Fruit fly (Drosophila melanogaster) whole organism, embryonic: ENCODE data around the gene Ugt35E2.

Experiments
- CG11504 ChIP-seq: fragments of 200-800 bp; sonication (Bioruptor generic); optimal IDR thresholded peaks from 3 replicates; lab custom pipeline; 2019; ENCODE audit warnings: missing biosample characterization, mild to moderate bottlenecking, missing genetic modification characterization, moderate library complexity
- CG12299 ChIP-seq: fragments of 200-800 bp; sonication (Bioruptor generic); optimal IDR thresholded peaks from 2 replicates; lab custom pipeline; 2018; ENCODE audit warnings: missing biosample characterization, mild to moderate bottlenecking, missing genetic modification characterization
- CG12769 ChIP-seq: fragments of 200-800 bp; sonication (Bioruptor generic); optimal IDR thresholded peaks from 2 replicates; lab custom pipeline; 2019; ENCODE audit warnings: missing biosample characterization, mild to moderate bottlenecking, missing genetic modification characterization, moderate library complexity
- CG12942 ChIP-seq: fragments of 200-800 bp; sonication (Bioruptor generic); optimal IDR thresholded peaks from 3 replicates; lab custom pipeline; 2016; ENCODE audit warnings: missing biosample characterization, missing genetic modification characterization
- CG14050 ChIP-seq: fragments of 200-800 bp; sonication (Bioruptor generic); IDR thresholded peaks from 3 replicates; pipeline ENCODE4 v1.3.6; 2022; ENCODE audit warnings: missing biosample characterization, missing genetic modification characterization
- CG15514 ChIP-seq: fragments of 200-800 bp; sonication (Bioruptor generic); optimal IDR thresholded peaks from 3 replicates; lab custom pipeline; 2017; ENCODE audit warnings: missing biosample characterization, missing genetic modification characterization, mild to moderate bottlenecking, moderate library complexity, missing genetic modification reagents
- CG1647 ChIP-seq: fragments of 200-800 bp; sonication (Bioruptor generic); optimal IDR thresholded peaks from 3 replicates; lab custom pipeline; 2016; ENCODE audit warnings: missing biosample characterization, missing genetic modification characterization
- CG16779 ChIP-seq: fragments of 200-800 bp; sonication (Bioruptor generic); IDR thresholded peaks from 2 replicates; pipeline ENCODE4 v1.3.6; 2022; ENCODE audit warnings: missing biosample characterization, missing genetic modification characterization
- CG17568 ChIP-seq: fragments of 200-800 bp; sonication (Bioruptor generic); optimal IDR thresholded peaks from 2 replicates; lab custom pipeline; 2018; ENCODE audit warnings: missing biosample characterization, mild to moderate bottlenecking, missing genetic modification characterization, moderate library complexity
- CG17912 ChIP-seq: fragments of 200-800 bp; sonication (Bioruptor generic); optimal IDR thresholded peaks from 2 replicates; lab custom pipeline; 2018; ENCODE audit warnings: missing biosample characterization, mild to moderate bottlenecking, missing genetic modification characterization
- CG18764 ChIP-seq: fragments of 200-800 bp; sonication (Bioruptor generic); optimal IDR thresholded peaks from 3 replicates; lab custom pipeline; 2016; ENCODE audit warnings: missing biosample characterization, missing genetic modification characterization
- CG2889 ChIP-seq: fragments of 200-800 bp; sonication (Bioruptor generic); IDR thresholded peaks from 3 replicates; pipeline ENCODE4 v1.3.6; 2022; ENCODE audit warnings: missing biosample characterization, missing genetic modification characterization
- CG31441 ChIP-seq: fragments of 200-800 bp; sonication (Bioruptor generic); IDR thresholded peaks from 2 replicates; pipeline ENCODE4 v1.3.6; 2022; ENCODE audit warnings: missing biosample characterization, missing genetic modification characterization
- CG3726 ChIP-seq: fragments of 200-800 bp; sonication (Bioruptor generic); IDR thresholded peaks from 3 replicates; pipeline ENCODE4, ENCODE4 v1.3.6; 2022; ENCODE audit warnings: missing biosample characterization, missing genetic modification characterization
- CG3838 ChIP-seq: fragments of 200-800 bp; sonication (Bioruptor generic); optimal IDR thresholded peaks from 3 replicates; lab custom pipeline; 2016; ENCODE audit warnings: missing biosample characterization, missing genetic modification characterization
- CG3995 ChIP-seq: fragments of 200-800 bp; sonication (Bioruptor generic); optimal IDR thresholded peaks from 3 replicates; lab custom pipeline; 2016; ENCODE audit warnings: missing biosample characterization, missing genetic modification characterization
- CG4360 ChIP-seq: fragments of 200-800 bp; sonication (Bioruptor generic); IDR thresholded peaks from 2 replicates; pipeline ENCODE4 v1.3.6; 2022; ENCODE audit warnings: missing biosample characterization, missing genetic modification characterization
- CG5180 ChIP-seq: fragments of 200-800 bp; sonication (Bioruptor generic); optimal IDR thresholded peaks from 3 replicates; lab custom pipeline; 2017; ENCODE audit warnings: missing biosample characterization, missing genetic modification characterization, mild to moderate bottlenecking, moderate library complexity, missing genetic modification reagents
- CG6272 ChIP-seq: fragments of 200-800 bp; sonication (Bioruptor generic); IDR thresholded peaks from 2 replicates; pipeline ENCODE4 v1.3.6; 2022; ENCODE audit warnings: missing biosample characterization, missing genetic modification characterization
- CG6689 ChIP-seq: fragments of 200-800 bp; sonication (Bioruptor generic); IDR thresholded peaks from 2 replicates; pipeline ENCODE4 v1.3.6; 2022; ENCODE audit warnings: missing biosample characterization, missing genetic modification characterization
- CG8290 ChIP-seq, 3 experiments: fragments of 200-800 bp; sonication (Bioruptor generic); optimal IDR thresholded peaks; 2 replicates each; lab custom pipeline; 2016 to 2019; ENCODE audit warnings: missing biosample characterization in 3 of 3, missing genetic modification characterization in 3 of 3, mild to moderate bottlenecking in 2 of 3, moderate library complexity in 1 of 3
- Camta ChIP-seq: fragments of 200-800 bp; sonication (Bioruptor generic); optimal IDR thresholded peaks from 2 replicates; lab custom pipeline; 2016; ENCODE audit warnings: missing biosample characterization, missing genetic modification characterization
- Chrac-16 ChIP-seq: fragments of 200-800 bp; sonication (Bioruptor generic); optimal IDR thresholded peaks from 3 replicates; lab custom pipeline; 2016; ENCODE audit warnings: missing biosample characterization, missing genetic modification characterization
- Dbx ChIP-seq: fragments of 200-800 bp; sonication (Bioruptor generic); IDR thresholded peaks from 3 replicates; pipeline ENCODE4 v1.3.6; 2022; ENCODE audit warnings: missing biosample characterization, missing genetic modification characterization
- Dip3 ChIP-seq: fragments of 200-800 bp; sonication (Bioruptor generic); optimal IDR thresholded peaks from 3 replicates; lab custom pipeline; 2016; ENCODE audit warnings: missing biosample characterization, missing genetic modification characterization
- Drgx ChIP-seq: fragments of 200-800 bp; sonication (Bioruptor generic); IDR thresholded peaks from 2 replicates; pipeline ENCODE4 v1.3.6; 2022; ENCODE audit warnings: missing biosample characterization, missing genetic modification characterization
- E2f2 ChIP-seq: fragments of 200-800 bp; sonication (Bioruptor generic); IDR thresholded peaks from 2 replicates; pipeline ENCODE4 v1.3.6; 2022; ENCODE audit warnings: missing biosample characterization, missing genetic modification characterization
- HHEX ChIP-seq: fragments of 200-800 bp; sonication (Bioruptor generic); optimal IDR thresholded peaks from 3 replicates; lab custom pipeline; 2017; ENCODE audit warnings: missing biosample characterization, mild to moderate bottlenecking, missing genetic modification characterization, missing genetic modification reagents
- MBD-R2 ChIP-seq: fragments of 200-800 bp; sonication (Bioruptor generic); IDR thresholded peaks from 2 replicates; pipeline ENCODE4 v1.3.6; 2022; ENCODE audit warnings: missing biosample characterization, missing genetic modification characterization
- MTF-1 ChIP-seq: fragments of 200-800 bp; sonication (Bioruptor generic); optimal IDR thresholded peaks from 2 replicates; lab custom pipeline; 2018; ENCODE audit warnings: missing biosample characterization, mild to moderate bottlenecking, missing genetic modification characterization, borderline replicate concordance
- NC2β ChIP-seq: fragments of 200-800 bp; sonication (Bioruptor generic); optimal IDR thresholded peaks from 2 replicates; lab custom pipeline; 2016; ENCODE audit warnings: missing biosample characterization, missing genetic modification characterization
- Opbp ChIP-seq: fragments of 200-800 bp; sonication (Bioruptor generic); IDR thresholded peaks from 3 replicates; pipeline ENCODE4 v1.3.6; 2022; ENCODE audit warnings: missing biosample characterization, missing genetic modification characterization; ENCODE audit not compliant: partially characterized antibody
- Sox102F ChIP-seq: fragments of 200-800 bp; sonication (Bioruptor generic); optimal IDR thresholded peaks from 2 replicates; lab custom pipeline; 2018; ENCODE audit warnings: missing biosample characterization, mild to moderate bottlenecking, missing genetic modification characterization, moderate library complexity
- ap ChIP-seq: fragments of 200-800 bp; sonication (Bioruptor generic); IDR thresholded peaks from 2 replicates; pipeline ENCODE4 v1.3.6; 2022; ENCODE audit warnings: missing biosample characterization, missing genetic modification characterization
- bsh ChIP-seq, 2 experiments: fragments of 200-800 bp; sonication (Bioruptor generic); optimal IDR thresholded peaks; 2 replicates each; lab custom pipeline; 2017 to 2018; ENCODE audit warnings: mild to moderate bottlenecking in 2 of 2, missing biosample characterization in 2 of 2, missing genetic modification characterization in 2 of 2, moderate library complexity in 1 of 2
- chm ChIP-seq: fragments of 200-800 bp; sonication (Bioruptor generic); IDR thresholded peaks from 2 replicates; pipeline ENCODE4 v1.3.6; 2022; ENCODE audit warnings: missing biosample characterization, missing genetic modification characterization
- dmrt11E ChIP-seq: fragments of 200-800 bp; sonication (Bioruptor generic); optimal IDR thresholded peaks from 3 replicates; lab custom pipeline; 2018; ENCODE audit warnings: missing biosample characterization, mild to moderate bottlenecking, missing genetic modification characterization, moderate library complexity
- eve ChIP-seq, 2 experiments: fragments of >200 bp; optimal IDR thresholded peaks; 2 replicates each; lab custom pipeline; 2017; ENCODE audit warnings: missing biosample characterization in 2 of 2, missing genetic modification characterization in 2 of 2
- ewg ChIP-seq: fragments of 200-800 bp; sonication (Bioruptor generic); optimal IDR thresholded peaks from 3 replicates; lab custom pipeline; 2017; ENCODE audit warnings: mild to moderate bottlenecking, missing biosample characterization, missing genetic modification reagents, missing genetic modification characterization
- luna ChIP-seq: fragments of 200-800 bp; sonication (Bioruptor generic); optimal IDR thresholded peaks from 2 replicates; lab custom pipeline; 2016; ENCODE audit warnings: missing biosample characterization, missing genetic modification characterization
- maf-S ChIP-seq: fragments of 200-800 bp; sonication (Bioruptor generic); optimal IDR thresholded peaks from 2 replicates; lab custom pipeline; 2016; ENCODE audit warnings: missing biosample characterization, missing genetic modification characterization
- mam ChIP-seq: fragments of 200-800 bp; sonication (Bioruptor generic); optimal IDR thresholded peaks from 3 replicates; lab custom pipeline; 2016; ENCODE audit warnings: missing biosample characterization, missing genetic modification characterization
- odd ChIP-seq: fragments of 200-800 bp; sonication (Bioruptor generic); optimal IDR thresholded peaks from 2 replicates; lab custom pipeline; 2017; ENCODE audit warnings: missing biosample characterization, mild to moderate bottlenecking, missing genetic modification characterization
- otp ChIP-seq: fragments of 200-800 bp; sonication (Bioruptor generic); IDR thresholded peaks from 3 replicates; pipeline ENCODE4, ENCODE4 v1.3.6; 2022; ENCODE audit warnings: missing biosample characterization, missing genetic modification characterization
- pfk ChIP-seq: fragments of 200-800 bp; sonication (Bioruptor generic); optimal IDR thresholded peaks from 2 replicates; lab custom pipeline; 2018; ENCODE audit warnings: missing biosample characterization, mild to moderate bottlenecking, missing genetic modification characterization, moderate library complexity
- phol ChIP-seq: fragments of 200-800 bp; sonication (Bioruptor generic); optimal IDR thresholded peaks from 3 replicates; lab custom pipeline; 2018; ENCODE audit warnings: missing biosample characterization, mild to moderate bottlenecking, missing genetic modification characterization, moderate library complexity
- ro ChIP-seq: fragments of 200-800 bp; sonication (Bioruptor generic); IDR thresholded peaks from 2 replicates; pipeline ENCODE4 v1.3.6; 2022; ENCODE audit warnings: missing biosample characterization, missing genetic modification characterization
- sens-2 ChIP-seq: fragments of 200-800 bp; sonication (Bioruptor generic); IDR thresholded peaks from 2 replicates; pipeline ENCODE4 v1.3.6; 2022; ENCODE audit warnings: missing biosample characterization, missing genetic modification characterization
- slou ChIP-seq: fragments of 200-800 bp; sonication (Bioruptor generic); optimal IDR thresholded peaks from 3 replicates; lab custom pipeline; 2016; ENCODE audit warnings: missing biosample characterization, missing genetic modification characterization
- tio ChIP-seq: fragments of 200-800 bp; sonication (Bioruptor generic); optimal IDR thresholded peaks from 2 replicates; lab custom pipeline; 2017; ENCODE audit warnings: missing biosample characterization, missing genetic modification characterization, inconsistent platforms
- trh ChIP-seq: fragments of 200-800 bp; sonication (Bioruptor generic); optimal IDR thresholded peaks from 2 replicates; lab custom pipeline; 2016; ENCODE audit warnings: missing biosample characterization, missing genetic modification characterization
- ttk ChIP-seq: fragments of 200-800 bp; sonication (Bioruptor generic); IDR thresholded peaks from 2 replicates; pipeline ENCODE4 v2.1.2; 2022; ENCODE audit warnings: missing biosample characterization, missing genetic modification characterization

The Ugt35E2 gene

DNA sequence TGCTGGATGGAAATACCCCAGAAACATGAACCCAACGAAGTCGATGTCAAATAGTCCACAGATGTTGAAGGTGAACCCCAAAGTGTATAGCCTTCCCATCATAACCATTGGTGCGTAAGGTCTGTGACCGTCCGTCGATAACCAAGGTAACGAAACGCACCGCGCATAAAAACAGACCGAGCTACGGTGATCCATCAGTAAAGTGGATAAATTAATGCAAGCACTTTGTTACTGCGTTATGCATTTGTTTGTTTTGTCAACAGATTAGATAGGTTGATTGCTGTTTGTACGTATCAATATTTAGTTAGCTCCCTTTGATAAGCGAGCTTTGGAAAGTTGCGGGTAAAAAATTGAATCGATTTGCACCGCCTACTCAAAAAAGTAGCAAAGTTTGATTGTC is 10.5 kb upstream of the Ugt35E2 start (continued):
- TF ChIP-seq HHEX, result peak; percentile 17
- no peak for TF ChIP-seq trh
- no peak for TF ChIP-seq bsh (GFP tag; optimal IDR thresholded peaks at IDR 0.05; lab: Kevin White, UChicago)
- no peak for TF ChIP-seq MTF-1 (GFP tag; lab: Kevin White, UChicago)
- no peak for TF ChIP-seq dmrt11E (tag; lab: Kevin White, UChicago)
- no peak for TF ChIP-seq CG1647
- no peak for TF ChIP-seq CG4360 (GFP tag; lab: Robert Waterston, UW)
- TF ChIP-seq sens-2 (GFP tag; lab: Robert Waterston, UW), result no peak
- TF ChIP-seq CG17568, result no peak
- no peak for TF ChIP-seq ewg (GFP tag; lab: Kevin White, UChicago)
- no peak for TF ChIP-seq CG18764 (GFP tag; lab: Kevin White, UChicago)
- no peak for TF ChIP-seq otp (GFP tag; lab: Robert Waterston, UW)
- no peak for TF ChIP-seq Opbp (GFP tag; lab: Robert Waterston, UW)
- no peak for TF ChIP-seq Dip3 (GFP tag; lab: Kevin White, UChicago)
- no peak for TF ChIP-seq maf-S (GFP tag; lab: Kevin White, UChicago)
- TF ChIP-seq Chrac-16 (GFP tag; lab: Kevin White, UChicago), result no peak
- no peak for TF ChIP-seq CG3995 (GFP tag; lab: Kevin White, UChicago)
- TF ChIP-seq CG17912, result no peak
- no peak for TF ChIP-seq Camta (GFP tag; lab: Kevin White, UChicago)
- no peak for TF ChIP-seq eve (GFP tag; optimal IDR thresholded peaks at IDR 0.05; lab: Kevin White, UChicago)
- TF ChIP-seq luna (GFP tag; lab: Kevin White, UChicago), result no peak
- TF ChIP-seq pfk, result no peak
- TF ChIP-seq MBD-R2 (GFP tag; lab: Robert Waterston, UW), result no peak
- no peak for TF ChIP-seq CG2889 (GFP tag; lab: Robert Waterston, UW)
- TF ChIP-seq CG6689 (GFP tag; lab: Robert Waterston, UW), result no peak
- TF ChIP-seq slou, result no peak
- no peak for TF ChIP-seq CG3726
- no peak for TF ChIP-seq ttk
- TF ChIP-seq CG15514 (GFP tag; lab: Kevin White, UChicago), result peak; percentile 21
- no peak for TF ChIP-seq Dbx
- TF ChIP-seq Drgx, result no peak
- TF ChIP-seq CG31441, result no peak
- no peak for TF ChIP-seq CG16779
- no peak for TF ChIP-seq CG12942 (GFP tag; lab: Kevin White, UChicago)
- TF ChIP-seq CG14050 (GFP tag; lab: Robert Waterston, UW), result no peak
- no peak for TF ChIP-seq ap (GFP tag; lab: Robert Waterston, UW)
- TF ChIP-seq CG6272, result no peak
- TF ChIP-seq odd (GFP tag; lab: Kevin White, UChicago), result no peak
- TF ChIP-seq CG12769, result peak; percentile 12
- peak; percentile 37 for TF ChIP-seq CG11504 (tag; lab: Kevin White, UChicago)
- TF ChIP-seq E2f2, result no peak
- TF ChIP-seq CG12299 (tag; lab: Kevin White, UChicago), result no peak
- peak; percentile 5 for TF ChIP-seq Sox102F (GFP tag; lab: Kevin White, UChicago)
- TF ChIP-seq CG8290 (GFP tag; optimal IDR thresholded peaks at IDR 0.05; lab: Kevin White, UChicago), result no peak
- peak in 1 of 2 experiments; percentile 12 for TF ChIP-seq CG8290 (tag; optimal IDR thresholded peaks at IDR 0.05; lab: Kevin White, UChicago)
- TF ChIP-seq phol (tag; lab: Kevin White, UChicago), result no peak
- no peak for TF ChIP-seq NC2β (GFP tag; lab: Kevin White, UChicago)
- TF ChIP-seq mam (GFP tag; lab: Kevin White, UChicago), result no peak
- TF ChIP-seq CG3838 (GFP tag; lab: Kevin White, UChicago), result no peak
- TF ChIP-seq tio, result no peak
- no peak for TF ChIP-seq CG5180 (GFP tag; lab: Kevin White, UChicago)
- no peak for TF ChIP-seq ro (GFP tag; lab: Robert Waterston, UW)
- TF ChIP-seq chm (GFP tag; lab: Robert Waterston, UW), result no peak
